Worm (Caenorhabditis elegans) whole organism, mixed stage, embryonic: ENCODE data around the gene eif-2A.

Experiments
- M03D4.4 ChIP-seq: sonication (generic microtip); optimal IDR thresholded peaks from 2 replicates; lab custom pipeline; 2017; ENCODE audit warnings: mild to moderate bottlenecking, missing genetic modification characterization, missing compliant biosample characterization
- bed-3 ChIP-seq: fragments of 200-800 bp; sonication (Bioruptor generic); optimal IDR thresholded peaks from 3 replicates; lab custom pipeline; 2018; ENCODE audit warnings: mild to moderate bottlenecking, missing genetic modification characterization, moderate library complexity, missing compliant biosample characterization
- blmp-1 ChIP-seq: fragments of 150-350 bp; optimal IDR thresholded peaks from 2 replicates; lab custom pipeline; 2014; ENCODE audit warnings: missing biosample characterization, missing genetic modification characterization
- ceh-39 ChIP-seq: fragments of 150-350 bp; optimal IDR thresholded peaks from 2 replicates; lab custom pipeline; 2014; ENCODE audit warnings: missing biosample characterization, missing genetic modification characterization
- ceh-43 ChIP-seq: fragments of 200-800 bp; sonication (Bioruptor generic); optimal IDR thresholded peaks from 2 replicates; lab custom pipeline; 2018; ENCODE audit warnings: mild to moderate bottlenecking, missing genetic modification characterization, moderate library complexity, missing compliant biosample characterization
- ceh-83 ChIP-seq: fragments of 200-800 bp; sonication (Bioruptor generic); optimal IDR thresholded peaks from 2 replicates; lab custom pipeline; 2018; ENCODE audit warnings: mild to moderate bottlenecking, missing genetic modification characterization, missing compliant biosample characterization
- ces-1 ChIP-seq: fragments of 150-350 bp; optimal IDR thresholded peaks from 2 replicates; lab custom pipeline; 2014; ENCODE audit warnings: missing biosample characterization, missing genetic modification reagents, missing genetic modification characterization
- cnd-1 ChIP-seq: fragments of 200-800 bp; sonication (Bioruptor generic); optimal IDR thresholded peaks from 2 replicates; lab custom pipeline; 2018; ENCODE audit warnings: mild to moderate bottlenecking, missing genetic modification characterization, missing compliant biosample characterization
- drap-1 ChIP-seq: fragments of 200-800 bp; sonication (Bioruptor generic); optimal IDR thresholded peaks from 3 replicates; lab custom pipeline; 2018; ENCODE audit warnings: mild to moderate bottlenecking, missing genetic modification characterization, missing compliant biosample characterization
- elt-1 ChIP-seq: sonication (generic microtip); optimal IDR thresholded peaks from 2 replicates; lab custom pipeline; 2017; ENCODE audit warnings: missing genetic modification characterization, mild to moderate bottlenecking, missing compliant biosample characterization, antibody characterized with exemption, moderate library complexity, borderline replicate concordance; ENCODE audit not compliant: insufficient read depth
- flh-1 ChIP-seq: fragments of 200-800 bp; sonication (Bioruptor generic); optimal IDR thresholded peaks from 2 replicates; lab custom pipeline; 2018; ENCODE audit warnings: mild to moderate bottlenecking, missing genetic modification characterization, moderate library complexity, missing compliant biosample characterization
- ham-2 ChIP-seq: fragments of 200-800 bp; sonication (Bioruptor generic); optimal IDR thresholded peaks from 2 replicates; lab custom pipeline; 2018; ENCODE audit warnings: mild to moderate bottlenecking, missing genetic modification characterization, missing compliant biosample characterization
- hlh-1 ChIP-seq: fragments of 150-350 bp; optimal IDR thresholded peaks from 2 replicates; lab custom pipeline; 2014; ENCODE audit warnings: missing biosample characterization, missing genetic modification reagents, missing genetic modification characterization
- lin-13 ChIP-seq: fragments of 150-350 bp; optimal IDR thresholded peaks from 2 replicates; lab custom pipeline; 2014; ENCODE audit warnings: missing biosample characterization, missing genetic modification characterization
- lin-32 ChIP-seq: fragments of 200-800 bp; sonication (Bioruptor generic); optimal IDR thresholded peaks from 2 replicates; lab custom pipeline; 2018; ENCODE audit warnings: mild to moderate bottlenecking, missing genetic modification characterization, missing compliant biosample characterization
- lsy-2 ChIP-seq: fragments of 150-350 bp; optimal IDR thresholded peaks from 2 replicates; lab custom pipeline; 2014; ENCODE audit warnings: missing biosample characterization, missing genetic modification characterization
- mep-1 ChIP-seq: fragments of 150-350 bp; optimal IDR thresholded peaks from 2 replicates; lab custom pipeline; 2017; ENCODE audit warnings: missing biosample characterization, missing genetic modification reagents, missing genetic modification characterization, inconsistent platforms
- mls-2 ChIP-seq: sonication (generic microtip); optimal IDR thresholded peaks from 2 replicates; lab custom pipeline; 2016; ENCODE audit warnings: mild to moderate bottlenecking, missing genetic modification characterization, moderate library complexity, missing compliant biosample characterization
- nhr-12 ChIP-seq: fragments of 150-350 bp; optimal IDR thresholded peaks from 2 replicates; lab custom pipeline; 2014; ENCODE audit warnings: missing biosample characterization, missing genetic modification characterization
- nhr-2 ChIP-seq: fragments of 150-350 bp; optimal IDR thresholded peaks from 2 replicates; lab custom pipeline; 2014; ENCODE audit warnings: missing biosample characterization, missing genetic modification characterization
- nhr-237 ChIP-seq: fragments of 150-350 bp; optimal IDR thresholded peaks from 2 replicates; lab custom pipeline; 2014; ENCODE audit warnings: missing biosample characterization, missing genetic modification characterization
- nhr-28 ChIP-seq: fragments of 150-350 bp; optimal IDR thresholded peaks from 2 replicates; lab custom pipeline; 2014; ENCODE audit warnings: missing biosample characterization, missing genetic modification characterization
- nhr-76 ChIP-seq: sonication (generic microtip); optimal IDR thresholded peaks from 2 replicates; lab custom pipeline; 2017; ENCODE audit warnings: missing biosample characterization, missing genetic modification characterization
- sem-2 ChIP-seq: fragments of 200-800 bp; sonication (Bioruptor generic); optimal IDR thresholded peaks from 2 replicates; lab custom pipeline; 2018; ENCODE audit warnings: mild to moderate bottlenecking, missing genetic modification characterization, missing compliant biosample characterization
- sptf-1 ChIP-seq: sonication (generic microtip); optimal IDR thresholded peaks from 2 replicates; lab custom pipeline; 2017; ENCODE audit warnings: mild to moderate bottlenecking, missing genetic modification characterization, moderate library complexity, missing compliant biosample characterization
- tbx-8 ChIP-seq: fragments of 200-800 bp; sonication (Bioruptor generic); optimal IDR thresholded peaks from 2 replicates; lab custom pipeline; 2018; ENCODE audit warnings: mild to moderate bottlenecking, missing genetic modification characterization, moderate library complexity, missing compliant biosample characterization
- unc-120 ChIP-seq: sonication (generic microtip); optimal IDR thresholded peaks from 2 replicates; lab custom pipeline; 2017; ENCODE audit warnings: missing genetic modification characterization, missing compliant biosample characterization; ENCODE audit not compliant: poor library complexity, severe bottlenecking
- unc-39 ChIP-seq: fragments of 150-350 bp; optimal IDR thresholded peaks from 2 replicates; lab custom pipeline; 2014; ENCODE audit warnings: missing biosample characterization, missing genetic modification characterization
- unc-62 ChIP-seq: fragments of 150-350 bp; optimal IDR thresholded peaks from 2 replicates; lab custom pipeline; 2014; ENCODE audit warnings: missing biosample characterization, missing genetic modification reagents, missing genetic modification characterization
- zip-8 ChIP-seq: fragments of 150-350 bp; optimal IDR thresholded peaks from 2 replicates; lab custom pipeline; 2014; ENCODE audit warnings: missing biosample characterization, missing genetic modification characterization
- ztf-11 ChIP-seq: fragments of 150-350 bp; optimal IDR thresholded peaks from 2 replicates; lab custom pipeline; 2014; ENCODE audit warnings: missing biosample characterization, missing genetic modification characterization

The eif-2A gene

DNA sequence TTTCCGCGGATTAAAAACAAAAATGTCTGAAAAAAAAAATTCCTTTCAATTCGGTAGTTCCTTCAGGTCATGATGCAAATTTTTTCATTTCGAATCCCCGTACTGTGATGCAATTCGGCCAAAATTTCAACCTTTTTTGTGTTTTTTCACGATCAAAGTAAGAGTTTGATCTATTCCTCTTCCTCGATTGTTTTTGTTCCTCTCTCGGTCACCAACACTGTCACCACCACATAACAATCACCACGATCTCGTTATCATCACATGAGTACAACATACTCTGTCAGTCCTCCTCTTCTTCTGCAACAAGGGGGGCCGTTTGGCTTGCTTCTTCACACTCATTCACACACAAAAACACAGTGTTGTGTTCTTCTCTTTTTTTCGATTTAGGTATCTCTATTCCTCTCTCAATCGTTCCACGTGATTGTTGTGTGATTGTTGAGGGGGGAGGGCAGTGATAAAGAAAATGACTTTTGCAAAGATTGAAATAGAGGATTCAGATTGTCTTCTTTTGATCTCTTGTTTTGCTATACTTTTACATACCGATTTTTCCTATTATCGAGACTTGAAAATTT, 26.3 kb upstream of the eif-2A start:
- TF ChIP-seq nhr-28 (tag; lab: Kevin White, UChicago) (no peak), nhr-2 (tag; lab: Kevin White, UChicago) (no peak), ceh-39 (tag; lab: Kevin White, UChicago) (no peak), nhr-12 (tag; lab: Kevin White, UChicago) (no peak), ham-2 (no peak), ces-1 (no peak), unc-62 (GFP tag; lab: Kevin White, UChicago) (no peak), hlh-1 (tag; lab: Kevin White, UChicago) (no peak), flh-1 (GFP tag; lab: Kevin White, UChicago) (no peak), ceh-43 (GFP tag; lab: Kevin White, UChicago) (no peak), ztf-11 (no peak), mls-2 (tag; lab: Kevin White, UChicago) (no peak), lin-13 (no peak), unc-120 (no peak), unc-39 (tag; lab: Kevin White, UChicago) (no peak), nhr-76 (tag; lab: Kevin White, UChicago) (no peak)

DNA sequence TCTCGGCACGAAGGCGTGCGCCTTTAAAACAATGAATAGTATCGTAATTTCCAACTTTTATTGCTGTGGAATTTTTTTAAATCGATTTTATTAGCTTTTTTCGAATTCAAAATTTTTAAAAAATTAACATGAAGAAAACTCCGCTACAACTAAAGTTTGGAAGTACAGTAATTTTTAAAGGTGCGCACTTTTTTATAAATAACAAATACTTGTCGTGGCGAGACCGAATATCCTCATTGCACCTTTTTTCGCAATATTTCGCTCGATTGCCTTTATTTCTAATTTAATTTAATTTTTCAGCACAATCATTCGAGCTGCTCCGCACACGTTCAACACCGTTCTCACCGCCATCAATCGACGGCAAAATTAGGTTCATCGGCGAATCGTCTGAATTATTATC, 25.7 kb upstream of the eif-2A start, which contains the start of the genes T09F3.2 and T09F3.7:
T09F3.2 (plus strand) TSS at position 301 of the 400 bp plus-strand sequence.
T09F3.7 (plus strand) TSS at position 315 of the 400 bp plus-strand sequence.
- TF ChIP-seq ces-1 (no peak), sptf-1 (tag; lab: Kevin White, UChicago) (no peak), blmp-1 (tag; lab: Kevin White, UChicago) (no peak), ceh-43 (GFP tag; lab: Kevin White, UChicago) (no peak), unc-39 (tag; lab: Kevin White, UChicago) (no peak)

DNA sequence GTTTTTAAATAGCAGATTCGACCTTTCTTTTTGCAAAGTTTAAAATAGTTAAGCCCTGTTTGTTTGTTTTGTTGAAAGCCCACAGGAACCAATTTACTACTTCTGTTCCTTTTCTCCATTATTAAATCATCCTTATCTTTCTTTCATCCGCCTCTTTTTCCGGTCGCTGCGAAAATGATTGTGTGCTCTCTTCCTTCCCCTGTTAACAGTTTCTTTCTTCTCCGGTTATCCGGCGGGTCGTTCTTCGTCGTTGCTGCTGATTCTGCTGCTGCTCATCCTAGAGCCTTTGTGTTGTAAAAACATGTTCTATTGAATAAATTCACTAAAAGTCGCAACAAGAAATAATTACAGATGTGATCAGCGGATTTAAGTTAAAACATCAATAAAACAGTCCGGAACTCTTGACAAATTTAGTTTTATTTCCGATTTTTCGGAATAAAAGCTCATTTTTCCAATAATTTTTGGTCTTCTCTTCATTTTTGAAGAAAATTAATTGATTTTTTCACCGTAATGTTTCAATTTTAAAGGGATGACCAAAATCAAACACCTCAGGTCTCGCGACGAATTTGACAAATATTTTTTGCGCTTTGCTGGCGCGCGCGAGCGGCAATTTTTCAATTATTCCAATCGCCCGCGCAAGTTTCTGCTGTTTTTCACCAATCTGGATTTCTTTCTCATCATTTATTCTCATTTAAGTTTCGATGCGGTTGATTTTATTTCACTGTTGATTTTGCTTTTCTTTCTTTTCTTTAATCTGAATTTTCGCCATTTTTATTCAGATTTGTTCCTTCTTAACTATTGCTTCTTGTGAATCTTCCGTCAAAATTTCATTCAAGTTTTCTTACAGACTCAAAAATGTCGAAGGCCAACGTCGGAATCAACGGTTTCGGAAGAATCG, 23.1 kb upstream of the eif-2A start, which contains the start of gene gpd-1:
gpd-1 (plus strand) TSS at position 848 of the 898 bp plus-strand sequence.
- TF ChIP-seq bed-3, result no peak
- no peak for TF ChIP-seq lin-13
- no peak for TF ChIP-seq ham-2
- no peak for TF ChIP-seq nhr-237 (tag; lab: Kevin White, UChicago)
- TF ChIP-seq drap-1 (GFP tag; lab: Kevin White, UChicago), result no peak
- no peak for TF ChIP-seq cnd-1
- no peak for TF ChIP-seq ztf-11
- no peak for TF ChIP-seq nhr-2 (tag; lab: Kevin White, UChicago)
- no peak for TF ChIP-seq nhr-76 (tag; lab: Kevin White, UChicago)
- no peak for TF ChIP-seq ceh-83 (GFP tag; lab: Kevin White, UChicago)
- TF ChIP-seq mep-1 (tag; lab: Kevin White, UChicago), result no peak
- no peak for TF ChIP-seq ceh-39 (tag; lab: Kevin White, UChicago)
- no peak for TF ChIP-seq M03D4.4 (tag; lab: Kevin White, UChicago)
- TF ChIP-seq zip-8 (tag; lab: Kevin White, UChicago), result no peak
- no peak for TF ChIP-seq lin-32 (GFP tag; lab: Kevin White, UChicago)
- no peak for TF ChIP-seq sem-2
- no peak for TF ChIP-seq flh-1 (GFP tag; lab: Kevin White, UChicago)
- TF ChIP-seq blmp-1 (tag; lab: Kevin White, UChicago), result no peak
- no peak for TF ChIP-seq nhr-28 (tag; lab: Kevin White, UChicago)

DNA sequence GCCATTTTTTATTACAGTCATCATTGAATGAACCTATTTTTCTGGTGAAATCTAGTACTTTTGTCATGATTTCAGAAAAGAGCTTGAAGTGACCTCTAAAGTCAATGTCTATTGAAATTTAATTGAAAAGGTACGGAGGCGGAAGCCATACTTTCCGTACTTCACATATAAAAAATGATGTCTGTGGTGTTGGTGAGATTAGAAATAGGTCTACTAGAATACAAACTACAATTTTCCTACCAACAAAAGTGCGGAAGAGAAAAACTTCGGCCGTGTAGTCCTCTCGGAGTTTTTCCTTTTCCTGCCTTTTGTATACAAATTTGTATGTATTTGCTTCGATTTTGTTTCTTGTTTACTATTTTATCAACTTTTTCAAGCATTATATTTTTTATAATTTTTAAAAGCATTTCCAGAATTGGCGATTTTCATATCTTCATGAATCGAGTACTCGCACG, 21.3 kb upstream of the eif-2A start, which contains the start of gene T09F3.4:
T09F3.4 (plus strand) TSS at position 405 of the 455 bp plus-strand sequence.
- TF ChIP-seq blmp-1 (tag; lab: Kevin White, UChicago) (no peak), mls-2 (tag; lab: Kevin White, UChicago) (no peak), nhr-2 (tag; lab: Kevin White, UChicago) (no peak), elt-1 (no peak), unc-62 (GFP tag; lab: Kevin White, UChicago) (no peak), lsy-2 (tag; lab: Kevin White, UChicago) (peak; percentile 11), tbx-8 (GFP tag; lab: Kevin White, UChicago) (no peak), unc-120 (peak; percentile 45), sem-2 (no peak), nhr-28 (tag; lab: Kevin White, UChicago) (peak; percentile 7), nhr-12 (tag; lab: Kevin White, UChicago) (no peak)
